Fruit fly (Drosophila melanogaster) whole organism, embryonic: Measurements from ENCODE around the gene CG7025.

ENCODE experiments used
- Aef1 ChIP-seq: fragments of 200-800 bp; sonication (Bioruptor generic); IDR thresholded peaks from 3 replicates; pipeline ENCODE4 v1.3.6; 2022; ENCODE audit warnings: missing biosample characterization, missing genetic modification characterization
- BtbVII ChIP-seq: fragments of 200-800 bp; sonication (Bioruptor generic); optimal IDR thresholded peaks from 3 replicates; lab custom pipeline; 2017; ENCODE audit warnings: missing biosample characterization, mild to moderate bottlenecking, missing genetic modification characterization
- C15 ChIP-seq: fragments of 200-800 bp; sonication (Bioruptor generic); IDR thresholded peaks from 3 replicates; pipeline ENCODE4 v1.3.6; 2022; ENCODE audit warnings: missing biosample characterization, missing genetic modification characterization
- CG10209 ChIP-seq: fragments of 200-800 bp; sonication (Bioruptor generic); optimal IDR thresholded peaks from 3 replicates; lab custom pipeline; 2017; ENCODE audit warnings: missing biosample characterization, mild to moderate bottlenecking, missing genetic modification characterization, missing genetic modification reagents
- CG10366 ChIP-seq: fragments of 200-800 bp; sonication (Bioruptor generic); IDR thresholded peaks from 2 replicates; pipeline ENCODE4 v1.3.6; 2022; ENCODE audit warnings: missing biosample characterization, missing genetic modification characterization
- CG10462 ChIP-seq: fragments of 200-800 bp; sonication (Bioruptor generic); optimal IDR thresholded peaks from 2 replicates; lab custom pipeline; 2016; ENCODE audit warnings: missing biosample characterization, missing genetic modification characterization
- CG11398 ChIP-seq: fragments of 200-800 bp; sonication (Bioruptor generic); optimal IDR thresholded peaks from 2 replicates; lab custom pipeline; 2016; ENCODE audit warnings: missing biosample characterization, missing genetic modification characterization
- CG11695 ChIP-seq: fragments of 200-800 bp; sonication (Bioruptor generic); IDR thresholded peaks from 3 replicates; pipeline ENCODE4 v1.3.6; 2022; ENCODE audit warnings: missing biosample characterization, missing genetic modification characterization
- CG12219 ChIP-seq: fragments of 200-800 bp; sonication (Bioruptor generic); optimal IDR thresholded peaks from 3 replicates; lab custom pipeline; 2018; ENCODE audit warnings: missing biosample characterization, mild to moderate bottlenecking, missing genetic modification characterization
- CG13287 ChIP-seq: fragments of 200-800 bp; sonication (Bioruptor generic); IDR thresholded peaks from 2 replicates; pipeline ENCODE4 v1.3.6; 2022; ENCODE audit warnings: missing biosample characterization, missing genetic modification characterization; ENCODE audit not compliant: partially characterized antibody
- CG14050 ChIP-seq: fragments of 200-800 bp; sonication (Bioruptor generic); IDR thresholded peaks from 3 replicates; pipeline ENCODE4 v1.3.6; 2022; ENCODE audit warnings: missing biosample characterization, missing genetic modification characterization
- CG1529 ChIP-seq: fragments of 200-800 bp; sonication (Bioruptor generic); optimal IDR thresholded peaks from 3 replicates; lab custom pipeline; 2018; ENCODE audit warnings: missing biosample characterization, missing genetic modification characterization
- CG16815 ChIP-seq: fragments of 200-800 bp; sonication (Bioruptor generic); optimal IDR thresholded peaks from 3 replicates; lab custom pipeline; 2017; ENCODE audit warnings: missing biosample characterization, mild to moderate bottlenecking, missing genetic modification characterization
- CG2202 ChIP-seq: fragments of 200-800 bp; sonication (Bioruptor generic); optimal IDR thresholded peaks from 2 replicates; lab custom pipeline; 2018; ENCODE audit warnings: missing biosample characterization, mild to moderate bottlenecking, missing genetic modification characterization
- CG30403 ChIP-seq: fragments of 200-800 bp; sonication (Bioruptor generic); optimal IDR thresholded peaks from 3 replicates; lab custom pipeline; 2016; ENCODE audit warnings: missing biosample characterization, missing genetic modification characterization
- CG34422 ChIP-seq: fragments of 200-800 bp; sonication (Bioruptor generic); IDR thresholded peaks from 3 replicates; pipeline ENCODE4 v1.3.6; 2022; ENCODE audit warnings: missing biosample characterization, missing genetic modification characterization
- CG6683 ChIP-seq: fragments of 200-800 bp; sonication (Bioruptor generic); optimal IDR thresholded peaks from 2 replicates; lab custom pipeline; 2017; ENCODE audit warnings: missing biosample characterization, mild to moderate bottlenecking, missing genetic modification characterization, missing genetic modification reagents
- CG6689 ChIP-seq: fragments of 200-800 bp; sonication (Bioruptor generic); IDR thresholded peaks from 2 replicates; pipeline ENCODE4 v1.3.6; 2022; ENCODE audit warnings: missing biosample characterization, missing genetic modification characterization
- CG7786 ChIP-seq: fragments of 200-800 bp; sonication (Bioruptor generic); optimal IDR thresholded peaks from 2 replicates; lab custom pipeline; 2016; ENCODE audit warnings: missing biosample characterization, missing genetic modification characterization
- CG8089 ChIP-seq: fragments of 200-800 bp; sonication (Bioruptor generic); optimal IDR thresholded peaks from 3 replicates; lab custom pipeline; 2016; ENCODE audit warnings: missing biosample characterization, missing genetic modification characterization
- CG8281 ChIP-seq: fragments of 200-800 bp; sonication (Bioruptor generic); optimal IDR thresholded peaks from 2 replicates; lab custom pipeline; 2018; ENCODE audit warnings: missing biosample characterization, mild to moderate bottlenecking, missing genetic modification characterization, moderate library complexity
- CG8924 ChIP-seq: fragments of 200-800 bp; optimal IDR thresholded peaks from 3 replicates; lab custom pipeline; 2019; ENCODE audit warnings: missing biosample characterization, mild to moderate bottlenecking, missing genetic modification characterization, moderate library complexity
- Camta ChIP-seq: fragments of 200-800 bp; sonication (Bioruptor generic); optimal IDR thresholded peaks from 2 replicates; lab custom pipeline; 2016; ENCODE audit warnings: missing biosample characterization, missing genetic modification characterization
- CkIIα-i1 ChIP-seq: fragments of 200-800 bp; sonication (Bioruptor generic); IDR thresholded peaks from 2 replicates; pipeline ENCODE4 v1.3.6; 2022; ENCODE audit warnings: missing biosample characterization, missing genetic modification characterization
- CrebB ChIP-seq: fragments of 200-800 bp; sonication (Bioruptor generic); optimal IDR thresholded peaks from 3 replicates; lab custom pipeline; 2018; ENCODE audit warnings: missing biosample characterization, mild to moderate bottlenecking, missing genetic modification characterization
- D19A ChIP-seq: fragments of 200-800 bp; optimal IDR thresholded peaks from 3 replicates; lab custom pipeline; 2019; ENCODE audit warnings: missing biosample characterization, mild to moderate bottlenecking, missing genetic modification characterization, moderate library complexity
- Dp ChIP-seq: fragments of 200-800 bp; sonication (Bioruptor generic); optimal IDR thresholded peaks from 2 replicates; lab custom pipeline; 2018; ENCODE audit warnings: missing biosample characterization, mild to moderate bottlenecking, missing genetic modification characterization, moderate library complexity
- E2f2 ChIP-seq: fragments of 200-800 bp; sonication (Bioruptor generic); IDR thresholded peaks from 2 replicates; pipeline ENCODE4 v1.3.6; 2022; ENCODE audit warnings: missing biosample characterization, missing genetic modification characterization
- Lhr ChIP-seq: fragments of 200-800 bp; sonication (Bioruptor generic); optimal IDR thresholded peaks from 3 replicates; lab custom pipeline; 2017; ENCODE audit warnings: mild to moderate bottlenecking, missing biosample characterization, missing genetic modification reagents, missing genetic modification characterization
- MESR4 ChIP-seq: fragments of 200-800 bp; sonication (Bioruptor generic); optimal IDR thresholded peaks from 2 replicates; lab custom pipeline; 2018; ENCODE audit warnings: missing biosample characterization, mild to moderate bottlenecking, missing genetic modification characterization, moderate library complexity
- Mes4 ChIP-seq: fragments of 200-800 bp; sonication (Bioruptor generic); optimal IDR thresholded peaks from 2 replicates; lab custom pipeline; 2016; ENCODE audit warnings: missing biosample characterization, missing genetic modification characterization
- NfI ChIP-seq: fragments of 200-800 bp; sonication (Bioruptor generic); optimal IDR thresholded peaks from 3 replicates; lab custom pipeline; 2018; ENCODE audit warnings: missing biosample characterization, mild to moderate bottlenecking, missing genetic modification characterization, moderate library complexity
- Optix ChIP-seq: fragments of 200-800 bp; sonication (Bioruptor generic); IDR thresholded peaks from 3 replicates; pipeline ENCODE4 v1.3.6; 2022; ENCODE audit warnings: missing biosample characterization, missing genetic modification characterization
- bowl ChIP-seq: fragments of 200-800 bp; sonication (Bioruptor generic); IDR thresholded peaks from 2 replicates; pipeline ENCODE4 v1.3.6; 2022; ENCODE audit warnings: missing biosample characterization, missing genetic modification characterization
- fd64A ChIP-seq: fragments of 200-800 bp; sonication (Bioruptor generic); optimal IDR thresholded peaks from 3 replicates; lab custom pipeline; 2018; ENCODE audit warnings: missing biosample characterization, mild to moderate bottlenecking, missing genetic modification characterization
- gcm ChIP-seq: fragments of 200-800 bp; sonication (Bioruptor generic); optimal IDR thresholded peaks from 2 replicates; lab custom pipeline; 2019; ENCODE audit warnings: missing biosample characterization, mild to moderate bottlenecking, missing genetic modification characterization, moderate library complexity
- gem ChIP-seq: fragments of 200-800 bp; sonication (Bioruptor generic); optimal IDR thresholded peaks from 2 replicates; lab custom pipeline; 2019; ENCODE audit warnings: missing biosample characterization, mild to moderate bottlenecking, missing genetic modification characterization, moderate library complexity
- her ChIP-seq: fragments of 200-800 bp; sonication (Bioruptor generic); optimal IDR thresholded peaks from 2 replicates; lab custom pipeline; 2016; ENCODE audit warnings: missing biosample characterization, missing genetic modification characterization
- hkb ChIP-seq, 2 experiments: fragments of 200-800 bp in 1 of 2; fragments of >200 bp in 1 of 2; sonication (Bioruptor generic) in 1 of 2; IDR thresholded peaks in 1 of 2; optimal IDR thresholded peaks in 1 of 2; 2 replicates each; pipeline versions ENCODE4 v1.3.6 to Lab custom; 2017 to 2022; ENCODE audit warnings: missing biosample characterization in 1 of 2, missing genetic modification characterization in 1 of 2
- nom ChIP-seq: fragments of 200-800 bp; sonication (Bioruptor generic); optimal IDR thresholded peaks from 2 replicates; lab custom pipeline; 2017; ENCODE audit warnings: missing biosample characterization, missing genetic modification characterization, mild to moderate bottlenecking, moderate library complexity, missing genetic modification reagents
- onecut ChIP-seq: fragments of 200-800 bp; sonication (Bioruptor generic); IDR thresholded peaks from 2 replicates; pipeline ENCODE4 v1.3.6; 2022; ENCODE audit warnings: missing biosample characterization, missing genetic modification characterization
- pan ChIP-seq, 4 experiments: fragments of >200 bp in 3 of 4; fragments of 200-800 bp in 1 of 4; sonication (Bioruptor generic) in 1 of 4; optimal IDR thresholded peaks in 3 of 4; IDR thresholded peaks in 1 of 4; 2 replicates each; pipeline versions ENCODE4 v1.3.6 to Lab custom; 2017 to 2022; ENCODE audit warnings: missing biosample characterization in 2 of 4, missing genetic modification characterization in 2 of 4, mixed read lengths in 1 of 4
- pho ChIP-seq: fragments of 200-800 bp; sonication (Bioruptor generic); optimal IDR thresholded peaks from 2 replicates; lab custom pipeline; 2016; ENCODE audit warnings: missing biosample characterization, missing genetic modification characterization
- phol ChIP-seq: fragments of 200-800 bp; sonication (Bioruptor generic); optimal IDR thresholded peaks from 3 replicates; lab custom pipeline; 2018; ENCODE audit warnings: missing biosample characterization, mild to moderate bottlenecking, missing genetic modification characterization, moderate library complexity
- pum ChIP-seq: fragments of 200-800 bp; sonication (Bioruptor generic); optimal IDR thresholded peaks from 2 replicates; lab custom pipeline; 2016; ENCODE audit warnings: missing biosample characterization, missing genetic modification characterization
- ro ChIP-seq: fragments of 200-800 bp; sonication (Bioruptor generic); IDR thresholded peaks from 2 replicates; pipeline ENCODE4 v1.3.6; 2022; ENCODE audit warnings: missing biosample characterization, missing genetic modification characterization
- run ChIP-seq: fragments of 200-800 bp; sonication (Bioruptor generic); optimal IDR thresholded peaks from 3 replicates; lab custom pipeline; 2018; ENCODE audit warnings: missing biosample characterization, mild to moderate bottlenecking, missing genetic modification characterization
- sc ChIP-seq, 3 experiments: fragments of >200 bp in 2 of 3; fragments of 200-800 bp in 1 of 3; sonication (Bioruptor generic) in 1 of 3; optimal IDR thresholded peaks; 2 replicates in 2 of 3; 3 replicates in 1 of 3; lab custom pipeline; 2017; ENCODE audit warnings: mild to moderate bottlenecking in 1 of 3, missing biosample characterization in 1 of 3, missing genetic modification characterization in 1 of 3, missing genetic modification reagents in 1 of 3

Gene CG7025

DNA sequence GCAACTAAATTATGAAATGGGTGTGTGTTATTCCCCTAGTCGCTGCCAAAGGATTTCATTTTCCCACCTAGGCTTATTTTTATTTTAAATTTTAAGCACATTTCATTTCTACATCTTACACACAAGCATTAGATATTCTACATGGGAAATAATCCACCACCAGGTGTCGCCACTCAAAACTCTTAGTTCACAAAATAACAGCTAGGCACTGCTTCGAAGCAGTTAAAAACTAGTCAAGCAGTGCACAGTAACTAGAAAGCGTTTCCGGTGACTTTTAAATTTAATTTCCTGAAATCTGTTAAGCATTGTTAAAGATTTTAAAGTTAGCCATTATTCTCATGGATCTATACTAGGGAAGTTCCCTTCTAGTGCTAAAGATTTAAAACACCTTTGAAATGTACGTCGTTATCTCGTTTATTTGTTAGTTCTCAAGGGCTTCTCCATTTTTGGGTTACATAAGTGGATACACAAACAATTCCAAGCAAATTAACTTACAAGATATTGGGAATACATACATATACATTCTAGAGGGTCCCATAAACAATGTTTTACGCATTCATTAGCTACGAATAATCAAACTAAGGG, 50.8 kb downstream of the CG7025 start (continued):
- TF ChIP-seq NfI (GFP tag; lab: Kevin White, UChicago) (peak; percentile 58), Dp (GFP tag; lab: Kevin White, UChicago) (peak; percentile 49), Camta (peak; percentile 86), Optix (GFP tag; lab: Robert Waterston, UW) (peak; percentile 78), CG13287 (GFP tag; lab: Robert Waterston, UW) (peak; percentile 41), CG14050 (GFP tag; lab: Robert Waterston, UW) (peak; percentile 60; the same call in 2 of the 3 replicates), sc (optimal IDR thresholded peaks at IDR 0.05; lab: Kevin White, UChicago) (no peak), sc (GFP tag; optimal IDR thresholded peaks at IDR 0.05; lab: Kevin White, UChicago) (peak; percentile 81), CG1529 (GFP tag; lab: Kevin White, UChicago) (peak; percentile 75), CG10366 (GFP tag; lab: Robert Waterston, UW) (peak; percentile 82), CG16815 (GFP tag; lab: Kevin White, UChicago) (peak; percentile 54), CG6683 (GFP tag; lab: Kevin White, UChicago) (no peak), CG10209 (GFP tag; lab: Kevin White, UChicago) (peak; percentile 79), E2f2 (GFP tag; lab: Robert Waterston, UW) (peak; percentile 56), CG10462 (GFP tag; lab: Kevin White, UChicago) (peak; percentile 50), BtbVII (no peak), run (tag; lab: Kevin White, UChicago) (peak; percentile 34), D19A (tag; lab: Kevin White, UChicago) (peak; percentile 29), ro (GFP tag; lab: Robert Waterston, UW) (peak; percentile 54; the same call in 1 of the 2 replicates), CkIIα-i1 (GFP tag; lab: Robert Waterston, UW) (peak; percentile 62), CG6689 (GFP tag; lab: Robert Waterston, UW) (peak; percentile 58), pum (GFP tag; lab: Kevin White, UChicago) (peak; percentile 88), CG30403 (peak; percentile 86), gcm (GFP tag; lab: Kevin White, UChicago) (peak; percentile 45), CG11695 (GFP tag; lab: Robert Waterston, UW) (peak; percentile 22; the same call in 1 of the 3 replicates), CG2202 (tag; lab: Kevin White, UChicago) (peak; percentile 59), Lhr (peak; percentile 66), gem (peak; percentile 73), pho (GFP tag; lab: Kevin White, UChicago) (peak; percentile 61), Aef1 (GFP tag; lab: Robert Waterston, UW) (peak; percentile 77), Mes4 (GFP tag; lab: Kevin White, UChicago) (peak; percentile 24), CG8089 (GFP tag; lab: Kevin White, UChicago) (peak; percentile 96), CG12219 (GFP tag; lab: Kevin White, UChicago) (peak; percentile 69), CG34422 (GFP tag; lab: Robert Waterston, UW) (peak; percentile 87; the same call in 2 of the 3 replicates), hkb (optimal IDR thresholded peaks at IDR 0.05; lab: Kevin White, UChicago) (peak; percentile 35), hkb (GFP tag; IDR thresholded peaks at IDR 0.05; lab: Robert Waterston, UW) (peak; percentile 70), fd64A (GFP tag; lab: Kevin White, UChicago) (no peak), CG8281 (tag; lab: Kevin White, UChicago) (no peak), onecut (GFP tag; lab: Robert Waterston, UW) (peak; percentile 75), CG8924 (tag; lab: Kevin White, UChicago) (no peak), MESR4 (no peak), pan (optimal IDR thresholded peaks at IDR 0.05; lab: Kevin White, UChicago) (no peak), pan (GFP tag; optimal IDR thresholded peaks at IDR 0.05 in 1 of 2, IDR thresholded peaks at IDR 0.05 in 1 of 2) (peak in 1 of 2 experiments; percentile 80), phol (tag; lab: Kevin White, UChicago) (peak; percentile 40), bowl (peak; percentile 38; the same call in 1 of the 2 replicates), CrebB (tag; lab: Kevin White, UChicago) (peak; percentile 81), CG11398 (GFP tag; lab: Kevin White, UChicago) (peak; percentile 81), C15 (GFP tag; lab: Robert Waterston, UW) (peak; percentile 57; the same call in 1 of the 3 replicates), nom (GFP tag; lab: Kevin White, UChicago) (no peak), her (GFP tag; lab: Kevin White, UChicago) (no peak), CG7786 (GFP tag; lab: Kevin White, UChicago) (peak; percentile 72)
